Worm (Caenorhabditis elegans) whole organism, L1 larva: ENCODE data around the gene arrd-6.
A peak's percentile ranks its signal among the peaks of the same experiment; 100 is the strongest.

Experiments used
- C16A3.4 ChIP-seq: fragments of 150-350 bp; optimal IDR thresholded peaks from 2 replicates; lab custom pipeline; 2014; ENCODE audit warnings: missing biosample characterization, missing genetic modification characterization
- F16B12.6 ChIP-seq: fragments of 150-350 bp; optimal IDR thresholded peaks from 2 replicates; lab custom pipeline; 2014; ENCODE audit warnings: missing biosample characterization, missing genetic modification characterization
- Y116A8C.19 ChIP-seq: sonication (generic microtip); optimal IDR thresholded peaks from 2 replicates; lab custom pipeline; 2016; ENCODE audit warnings: missing compliant biosample characterization, missing genetic modification characterization, borderline replicate concordance
- aha-1 ChIP-seq: fragments of 150-350 bp; optimal IDR thresholded peaks from 2 replicates; lab custom pipeline; 2014; ENCODE audit warnings: missing biosample characterization, missing genetic modification characterization
- aly-2 ChIP-seq: fragments of 150-350 bp; optimal IDR thresholded peaks from 2 replicates; lab custom pipeline; 2014; ENCODE audit warnings: missing biosample characterization, missing genetic modification characterization
- blmp-1 ChIP-seq: fragments of 150-350 bp; optimal IDR thresholded peaks from 2 replicates; lab custom pipeline; 2014; ENCODE audit warnings: missing biosample characterization, missing genetic modification characterization
- ceh-63 ChIP-seq: fragments of 200-800 bp; sonication (Bioruptor generic); optimal IDR thresholded peaks from 2 replicates; lab custom pipeline; 2018; ENCODE audit warnings: mild to moderate bottlenecking, missing genetic modification characterization, missing compliant biosample characterization
- ceh-90 ChIP-seq: sonication (generic microtip); optimal IDR thresholded peaks from 2 replicates; lab custom pipeline; 2016; ENCODE audit warnings: missing genetic modification characterization, missing compliant biosample characterization
- dsc-1 ChIP-seq: sonication (generic microtip); optimal IDR thresholded peaks from 2 replicates; lab custom pipeline; 2016; ENCODE audit warnings: mild to moderate bottlenecking, missing genetic modification characterization, missing compliant biosample characterization
- efl-1 ChIP-seq, 4 experiments: fragments of 150-350 bp; optimal IDR thresholded peaks in 3 of 4; peaks in 1 of 4; 1 replicate in 1 of 4; 2 replicates in 3 of 4; lab custom pipeline; 2014; ENCODE audit warnings: missing biosample characterization in 2 of 4, missing genetic modification characterization in 2 of 4, missing genetic modification reagents in 2 of 4
- elt-3 ChIP-seq, 6 experiments: fragments of 150-350 bp in 1 of 6; sonication (generic microtip); optimal IDR thresholded peaks; 2 replicates each; lab custom pipeline; 2017 to 2018; ENCODE audit warnings: missing biosample characterization in 6 of 6, missing genetic modification characterization in 6 of 6, inconsistent platforms in 1 of 6
- lin-13 ChIP-seq: fragments of 150-350 bp; optimal IDR thresholded peaks from 2 replicates; lab custom pipeline; 2014; ENCODE audit warnings: missing biosample characterization, missing genetic modification reagents, missing genetic modification characterization
- lin-14 ChIP-seq: fragments of 200-800 bp; sonication (Bioruptor generic); optimal IDR thresholded peaks from 2 replicates; lab custom pipeline; 2018; ENCODE audit warnings: mild to moderate bottlenecking, missing genetic modification characterization, moderate library complexity, missing compliant biosample characterization
- lin-35 ChIP-seq, 2 experiments: fragments of 150-350 bp; optimal IDR thresholded peaks; 2 replicates each; lab custom pipeline; 2014; ENCODE audit warnings: missing biosample characterization in 2 of 2, missing genetic modification characterization in 2 of 2, missing genetic modification reagents in 2 of 2
- lsy-2 ChIP-seq, 2 experiments: fragments of 150-350 bp; optimal IDR thresholded peaks; 2 replicates each; lab custom pipeline; 2014; ENCODE audit warnings: missing biosample characterization in 2 of 2, missing genetic modification characterization in 2 of 2
- mep-1 ChIP-seq: fragments of 150-350 bp; optimal IDR thresholded peaks from 2 replicates; lab custom pipeline; 2014; ENCODE audit warnings: missing biosample characterization, missing genetic modification characterization
- nhr-19 ChIP-seq: fragments of 200-800 bp; sonication (Bioruptor generic); conservative IDR thresholded peaks from 2 replicates; pipeline ENCODE4 v1.3.6; 2022; ENCODE audit warnings: missing genetic modification characterization, missing compliant biosample characterization
- nhr-20 ChIP-seq: sonication (generic microtip); optimal IDR thresholded peaks from 2 replicates; lab custom pipeline; 2016; ENCODE audit warnings: mild to moderate bottlenecking, missing genetic modification characterization, missing compliant biosample characterization
- nhr-71 ChIP-seq: sonication (generic microtip); optimal IDR thresholded peaks from 2 replicates; lab custom pipeline; 2016; ENCODE audit warnings: mild to moderate bottlenecking, missing genetic modification characterization, moderate library complexity, missing compliant biosample characterization
- nhr-76 ChIP-seq: sonication (generic microtip); optimal IDR thresholded peaks from 2 replicates; lab custom pipeline; 2017; ENCODE audit warnings: missing biosample characterization, missing genetic modification characterization
- nhr-85 ChIP-seq: sonication (generic microtip); peaks from one replicate; lab custom pipeline; 2016; ENCODE audit warnings: missing genetic modification characterization, inconsistent platforms, missing compliant biosample characterization
- nhr-90 ChIP-seq: sonication (generic microtip); optimal IDR thresholded peaks from 2 replicates; lab custom pipeline; 2016; ENCODE audit warnings: mild to moderate bottlenecking, missing genetic modification characterization, missing compliant biosample characterization; ENCODE audit not compliant: poor library complexity
- pqm-1 ChIP-seq: sonication (generic microtip); optimal IDR thresholded peaks from 3 replicates; lab custom pipeline; 2017; ENCODE audit warnings: missing biosample characterization, missing genetic modification characterization
- skn-1 ChIP-seq: fragments of 150-350 bp; optimal IDR thresholded peaks from 2 replicates; lab custom pipeline; 2014; ENCODE audit warnings: missing biosample characterization, missing genetic modification characterization
- snpc-4 ChIP-seq: fragments of 150-350 bp; optimal IDR thresholded peaks from 2 replicates; lab custom pipeline; 2014; ENCODE audit warnings: missing biosample characterization, missing genetic modification characterization
- snu-23 ChIP-seq: sonication (generic microtip); optimal IDR thresholded peaks from 2 replicates; lab custom pipeline; 2016; ENCODE audit warnings: missing genetic modification characterization, missing compliant biosample characterization
- sox-4 ChIP-seq: sonication (generic microtip); optimal IDR thresholded peaks from 2 replicates; lab custom pipeline; 2016; ENCODE audit warnings: missing genetic modification characterization, missing compliant biosample characterization
- sup-37 ChIP-seq: fragments of 200-800 bp; sonication (Bioruptor generic); optimal IDR thresholded peaks from 2 replicates; lab custom pipeline; 2018; ENCODE audit warnings: mild to moderate bottlenecking, missing genetic modification characterization, missing compliant biosample characterization
- swsn-7 ChIP-seq: sonication (generic microtip); optimal IDR thresholded peaks from 2 replicates; lab custom pipeline; 2016; ENCODE audit warnings: missing genetic modification characterization, missing compliant biosample characterization
- tbx-2 ChIP-seq: sonication (generic microtip); optimal IDR thresholded peaks from 2 replicates; lab custom pipeline; 2016; ENCODE audit warnings: missing genetic modification characterization, missing compliant biosample characterization
- ztf-11 ChIP-seq, 2 experiments: sonication (generic microtip); optimal IDR thresholded peaks; 2 replicates each; lab custom pipeline; 2016 to 2017; ENCODE audit warnings: missing genetic modification characterization in 2 of 2, missing biosample characterization in 1 of 2, missing compliant biosample characterization in 1 of 2

Gene arrd-6

ce11 chrII:11157660-11158059 is 15.1 kb downstream of the arrd-6 start (continued):
- TF ChIP-seq lsy-2 (tag; optimal IDR thresholded peaks at IDR 0.05; lab: Kevin White, UChicago) (peak; percentile 34 to 62), C16A3.4 (tag; lab: Kevin White, UChicago) (peak; percentile 53), sox-4 (tag; lab: Kevin White, UChicago) (no peak)

ce11 chrII:11161675-11162074 is 19.1 kb downstream of the arrd-6 start:
- TF ChIP-seq elt-3 (tag; optimal IDR thresholded peaks at IDR 0.05; lab: Kevin White, UChicago) (peak in 1 of 6 experiments; percentile 11), blmp-1 (tag; lab: Kevin White, UChicago) (peak; percentile 55), swsn-7 (tag; lab: Kevin White, UChicago) (no peak)

DNA sequence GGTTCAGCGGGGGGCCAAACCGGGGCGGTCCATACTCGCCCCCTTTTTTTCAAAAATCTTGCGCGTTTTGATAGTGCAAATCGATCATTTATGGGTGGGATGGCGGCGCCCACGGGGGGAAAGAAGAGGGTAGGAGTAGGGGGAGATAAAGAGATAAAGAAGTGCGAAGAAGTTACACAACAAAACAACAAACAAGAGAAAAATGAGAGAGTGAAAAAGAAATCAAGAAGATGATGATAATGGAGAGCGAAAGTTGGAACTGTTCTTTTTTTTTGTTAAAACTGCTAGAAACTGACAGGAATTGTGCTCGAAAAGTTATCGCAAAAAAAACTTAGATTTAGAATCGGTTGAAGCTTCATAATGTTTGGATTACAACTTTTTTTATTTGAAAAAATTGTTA is 19.9 kb downstream of the arrd-6 start, which contains the start of gene ptr-13:
Gene ptr-13 (minus strand): TSS at position 92 of the 400 bp plus-strand sequence.
- TF ChIP-seq blmp-1 (tag; lab: Kevin White, UChicago): peak; percentile 79
- TF ChIP-seq elt-3 (tag; optimal IDR thresholded peaks at IDR 0.05; lab: Kevin White, UChicago): peak in 2 of 6 experiments; percentile 2 to 54
- TF ChIP-seq lin-13 (GFP tag; lab: Kevin White, UChicago): no peak
- TF ChIP-seq nhr-76: no peak
- TF ChIP-seq nhr-90 (tag; lab: Kevin White, UChicago): no peak
- no peak for TF ChIP-seq skn-1 (tag; lab: Kevin White, UChicago)
- TF ChIP-seq ceh-63 (GFP tag; lab: Kevin White, UChicago): no peak
- TF ChIP-seq aly-2 (tag; lab: Kevin White, UChicago): no peak
- TF ChIP-seq ztf-11 (tag; optimal IDR thresholded peaks at IDR 0.05; lab: Kevin White, UChicago): no peak
- TF ChIP-seq C16A3.4 (tag; lab: Kevin White, UChicago): no peak

ce11 chrII:11163291-11163690 is 20.8 kb downstream of the arrd-6 start:
- TF ChIP-seq efl-1 (optimal IDR thresholded peaks at IDR 0.05; lab: Kevin White, UChicago): no peak
- peak in 1 of 2 experiments; percentile 40 for TF ChIP-seq efl-1 (GFP tag; optimal IDR thresholded peaks at IDR 0.05 in 1 of 2; lab: Kevin White, UChicago)
- 0 out of 2 replicates have a peak, but pooled peaks have one; percentile 2 for TF ChIP-seq nhr-19
- no peak for TF ChIP-seq pqm-1
- peak; percentile 40 for TF ChIP-seq nhr-71 (tag; lab: Kevin White, UChicago)
- no peak for TF ChIP-seq swsn-7 (tag; lab: Kevin White, UChicago)
- no peak for TF ChIP-seq snpc-4 (tag; lab: Kevin White, UChicago)
- TF ChIP-seq nhr-20 (tag; lab: Kevin White, UChicago): peak; percentile 54
- peak in 2 of 6 experiments; percentile 54 to 90 for TF ChIP-seq elt-3 (tag; optimal IDR thresholded peaks at IDR 0.05; lab: Kevin White, UChicago)
- peak; percentile 6 for TF ChIP-seq snu-23 (GFP tag; lab: Kevin White, UChicago)
- no peak for TF ChIP-seq ceh-90 (tag; lab: Kevin White, UChicago)
- TF ChIP-seq dsc-1 (tag; lab: Kevin White, UChicago): no peak
- TF ChIP-seq sup-37 (GFP tag; lab: Kevin White, UChicago): no peak
- peak in 1 of 2 experiments; percentile 20 for TF ChIP-seq lin-35 (GFP tag; optimal IDR thresholded peaks at IDR 0.05; lab: Kevin White, UChicago)
- peak; percentile 41 for TF ChIP-seq lin-14 (GFP tag; lab: Kevin White, UChicago)
- no peak for TF ChIP-seq F16B12.6 (tag; lab: Kevin White, UChicago)
- TF ChIP-seq blmp-1 (tag; lab: Kevin White, UChicago): peak; percentile 81
- peak; percentile 75 for TF ChIP-seq nhr-85

DNA sequence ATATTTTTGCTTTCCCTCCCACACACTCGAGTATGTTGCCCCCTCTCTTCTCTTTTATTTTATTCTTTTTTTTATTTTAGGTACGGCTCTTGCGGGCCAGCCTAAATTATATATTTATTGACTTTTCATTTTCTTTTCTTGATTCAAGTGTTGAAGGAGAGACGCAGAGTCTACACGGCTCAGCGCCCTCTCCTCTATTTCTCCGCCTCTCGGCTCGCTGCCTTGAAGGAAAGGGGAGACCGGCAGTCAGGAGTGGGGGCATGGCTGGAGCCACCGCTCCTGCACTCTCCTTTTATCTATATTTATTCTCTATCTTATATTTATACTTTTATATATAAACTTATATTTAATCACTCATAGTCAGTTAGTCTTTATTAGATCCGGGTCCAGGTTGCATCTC is 23.9 kb downstream of the arrd-6 start:
- TF ChIP-seq mep-1 (tag; lab: Kevin White, UChicago): peak; percentile 27
- peak; percentile 10 for TF ChIP-seq tbx-2 (tag; lab: Kevin White, UChicago)
- no peak for TF ChIP-seq aha-1 (tag; lab: Kevin White, UChicago)
- peak; percentile 52 for TF ChIP-seq lin-14 (GFP tag; lab: Kevin White, UChicago)
- no peak for TF ChIP-seq Y116A8C.19 (tag; lab: Kevin White, UChicago)
- TF ChIP-seq snpc-4 (tag; lab: Kevin White, UChicago): peak; percentile 51
